4 fruit fly cellular contexts compared by ENCODE assay signal in the genomic region with DNA sequence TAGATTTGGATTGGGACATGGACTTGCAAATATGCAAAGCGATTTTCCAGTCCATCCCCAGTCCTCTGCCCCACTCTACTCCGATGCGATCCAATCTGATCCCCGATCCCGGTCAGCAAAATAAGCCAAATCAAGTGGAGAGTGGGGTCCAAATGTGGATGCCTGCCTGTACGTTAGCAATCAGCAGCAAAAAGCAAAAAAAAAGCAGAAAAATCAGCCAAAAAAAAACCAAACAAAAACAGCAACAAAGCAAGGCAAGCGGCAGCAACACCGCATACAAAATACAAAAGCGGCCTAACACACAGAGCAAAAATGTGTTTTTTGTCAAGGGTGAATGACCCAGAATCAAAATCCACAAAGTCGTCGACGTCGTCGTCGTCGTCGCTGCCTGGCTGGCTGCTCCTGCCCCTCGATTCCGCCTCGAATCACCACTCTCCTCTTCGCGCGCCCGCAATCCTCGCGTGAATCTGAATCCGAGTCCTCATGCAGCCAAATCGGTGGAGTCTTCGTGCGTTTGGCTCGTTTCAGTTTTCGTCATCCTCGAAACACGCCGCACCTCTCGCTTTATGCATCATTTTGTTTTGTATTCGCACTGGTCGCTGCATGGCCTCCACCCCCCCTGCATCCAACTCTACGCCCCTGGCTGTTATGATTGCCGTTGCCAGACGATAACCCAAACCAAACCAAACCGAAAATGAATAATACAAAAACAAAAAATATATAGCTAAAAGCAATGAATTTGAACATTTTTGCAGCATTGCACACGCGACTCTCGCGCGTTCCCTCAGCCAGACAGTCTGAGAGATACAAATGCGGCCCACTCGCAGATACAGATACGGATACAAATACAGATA.
TF ChIP-seq lines count a peak whose summit lies in the region.

No protein-coding gene starts in this region.

TF ChIP-seq in whole organism, embryonic, 481 proteins besides CTCF, POLR2A, EP300 and RAD21 (continued from another document):
- TF ChIP-seq CG8944 (GFP tag; optimal IDR thresholded peaks at IDR 0.05; lab: Kevin White, UChicago), result no peak
- TF ChIP-seq lbe (GFP tag; optimal IDR thresholded peaks at IDR 0.05; lab: Kevin White, UChicago), result peak; percentile 77
- TF ChIP-seq NC2α (GFP tag; optimal IDR thresholded peaks at IDR 0.05; lab: Kevin White, UChicago), result no peak
- peak; percentile 58 for TF ChIP-seq Drgx (GFP tag; IDR thresholded peaks at IDR 0.05; lab: Robert Waterston, UW)
- TF ChIP-seq CG4404 (GFP tag; IDR thresholded peaks at IDR 0.05; lab: Robert Waterston, UW), result no peak
- TF ChIP-seq cato (GFP tag; optimal IDR thresholded peaks at IDR 0.05; lab: Kevin White, UChicago; ENCODE audit: borderline replicate concordance), result no peak
- peak; percentile 70 for TF ChIP-seq CG15479 (GFP tag; optimal IDR thresholded peaks at IDR 0.05; lab: Kevin White, UChicago)
- no peak for TF ChIP-seq CG9876 (GFP tag; optimal IDR thresholded peaks at IDR 0.05; lab: Kevin White, UChicago)

TF ChIP-seq in whole organism, prepupa, 60 proteins besides CTCF, POLR2A, EP300 and RAD21 (continued from another document and continues in another):
- TF ChIP-seq CG3919 (GFP tag; optimal IDR thresholded peaks at IDR 0.05; lab: Kevin White, UChicago) (no peak), vri (GFP tag; optimal IDR thresholded peaks at IDR 0.05; lab: Kevin White, UChicago) (peak; percentile 92), CG11762 (GFP tag; optimal IDR thresholded peaks at IDR 0.05; lab: Kevin White, UChicago; ENCODE audit: insufficient read depth) (no peak), CG6163 (GFP tag; IDR thresholded peaks at IDR 0.05; lab: Robert Waterston, UW) (no peak; the same call in 2 of the 3 replicates), Gug (GFP tag; IDR thresholded peaks at IDR 0.05; lab: Robert Waterston, UW) (no peak), Ets21C (GFP tag; optimal IDR thresholded peaks at IDR 0.05; lab: Kevin White, UChicago) (peak; percentile 59), CG6808 (GFP tag; optimal IDR thresholded peaks at IDR 0.05; lab: Kevin White, UChicago) (no peak), spab (GFP tag; optimal IDR thresholded peaks at IDR 0.05; lab: Kevin White, UChicago) (no peak), fd59A (GFP tag; optimal IDR thresholded peaks at IDR 0.05; lab: Kevin White, UChicago) (no peak), CG34406 (GFP tag; optimal IDR thresholded peaks at IDR 0.05; lab: Kevin White, UChicago) (no peak), CG7368 (GFP tag; optimal IDR thresholded peaks at IDR 0.05; lab: Kevin White, UChicago) (no peak), CG11294 (GFP tag; IDR thresholded peaks at IDR 0.05; lab: Robert Waterston, UW) (no peak), Lpt (GFP tag; optimal IDR thresholded peaks at IDR 0.05; lab: Kevin White, UChicago) (peak; percentile 54), Hr4 (GFP tag; optimal IDR thresholded peaks at IDR 0.05; lab: Kevin White, UChicago) (no peak), dac (GFP tag; optimal IDR thresholded peaks at IDR 0.05; lab: Kevin White, UChicago) (no peak), CG4318 (GFP tag; optimal IDR thresholded peaks at IDR 0.05; lab: Kevin White, UChicago) (no peak), dsx (GFP tag; optimal IDR thresholded peaks at IDR 0.05; lab: Kevin White, UChicago; ENCODE audit: poor library complexity, severe bottlenecking) (peak; percentile 84), topi (GFP tag; optimal IDR thresholded peaks at IDR 0.05; lab: Kevin White, UChicago) (peak; percentile 41), lz (GFP tag; optimal IDR thresholded peaks at IDR 0.05; lab: Kevin White, UChicago) (peak; percentile 58), Sox14 (GFP tag; optimal IDR thresholded peaks at IDR 0.05; lab: Kevin White, UChicago) (peak; percentile 40), Ets96B (tag; optimal IDR thresholded peaks at IDR 0.05; lab: Kevin White, UChicago) (no peak), CG3032 (tag; optimal IDR thresholded peaks at IDR 0.05; lab: Kevin White, UChicago) (no peak), svp (GFP tag; lab: Kevin White, UChicago) (peak; percentile 98), cyc (GFP tag; optimal IDR thresholded peaks at IDR 0.05; lab: Kevin White, UChicago) (peak; percentile 59), esn (GFP tag; optimal IDR thresholded peaks at IDR 0.05; lab: Kevin White, UChicago) (peak; percentile 65), Hr38 (GFP tag; optimal IDR thresholded peaks at IDR 0.05; lab: Kevin White, UChicago) (no peak), CG6276 (GFP tag; optimal IDR thresholded peaks at IDR 0.05; lab: Kevin White, UChicago) (peak; percentile 87), CG1621 (tag; optimal IDR thresholded peaks at IDR 0.05; lab: Kevin White, UChicago) (no peak), CG11902 (GFP tag; optimal IDR thresholded peaks at IDR 0.05; lab: Kevin White, UChicago) (no peak), pdm3 (GFP tag; optimal IDR thresholded peaks at IDR 0.05; lab: Kevin White, UChicago) (no peak), CG31627 (GFP tag; optimal IDR thresholded peaks at IDR 0.05; lab: Kevin White, UChicago) (peak; percentile 58), eg (GFP tag; IDR thresholded peaks at IDR 0.05; lab: Robert Waterston, UW) (peak; percentile 76), ss (GFP tag; optimal IDR thresholded peaks at IDR 0.05; lab: Kevin White, UChicago) (peak in 1 of 2 experiments; percentile 5), CG15336 (GFP tag; IDR thresholded peaks at IDR 0.05; lab: Robert Waterston, UW) (peak; percentile 33; the same call in 1 of the 2 replicates), CG9139 (GFP tag; optimal IDR thresholded peaks at IDR 0.05; lab: Kevin White, UChicago) (no peak), salr (GFP tag; optimal IDR thresholded peaks at IDR 0.05; lab: Kevin White, UChicago) (peak in 1 of 2 experiments; percentile 61), fkh (GFP tag; optimal IDR thresholded peaks at IDR 0.05; lab: Kevin White, UChicago) (no peak), fd85E (GFP tag; optimal IDR thresholded peaks at IDR 0.05; lab: Kevin White, UChicago) (no peak)

TF ChIP-seq in whole organism, pupa, 21 proteins besides CTCF, POLR2A, EP300 and RAD21 (continued from another document):
- TF ChIP-seq CG10348 (GFP tag; IDR thresholded peaks at IDR 0.05; lab: Robert Waterston, UW) (0 out of 2 replicates have a peak, but pooled peaks have one; percentile 33), gl (tag; optimal IDR thresholded peaks at IDR 0.05; lab: Kevin White, UChicago) (no peak)

TF ChIP-seq in whole organism, wandering third instar larva, 38 proteins besides CTCF, POLR2A, EP300 and RAD21 (continued from another document):
- TF ChIP-seq HLH106 (tag; optimal IDR thresholded peaks at IDR 0.05; lab: Kevin White, UChicago), result peak; percentile 82
- peak; percentile 91 for TF ChIP-seq jim (GFP tag; optimal IDR thresholded peaks at IDR 0.05; lab: Kevin White, UChicago)
- no peak for TF ChIP-seq Abd-B (GFP tag; optimal IDR thresholded peaks at IDR 0.05; lab: Kevin White, UChicago)
- no peak for TF ChIP-seq GATAd (GFP tag; optimal IDR thresholded peaks at IDR 0.05; lab: Kevin White, UChicago)
- no peak for TF ChIP-seq pan (optimal IDR thresholded peaks at IDR 0.05; lab: Kevin White, UChicago)
- TF ChIP-seq ey (GFP tag; optimal IDR thresholded peaks at IDR 0.05; lab: Kevin White, UChicago), result peak; percentile 90
- no peak for TF ChIP-seq Hr78 (GFP tag; optimal IDR thresholded peaks at IDR 0.05; lab: Kevin White, UChicago)
- TF ChIP-seq Myc (optimal IDR thresholded peaks at IDR 0.05; lab: Kevin White, UChicago), result no peak
- TF ChIP-seq OdsH (GFP tag; optimal IDR thresholded peaks at IDR 0.05; lab: Kevin White, UChicago), result peak; percentile 87
- TF ChIP-seq CG9705 (GFP tag; optimal IDR thresholded peaks at IDR 0.05; lab: Kevin White, UChicago), result peak; percentile 21
- peak; percentile 87 for TF ChIP-seq fru (GFP tag; optimal IDR thresholded peaks at IDR 0.05; lab: Kevin White, UChicago)
- peak; percentile 97 for TF ChIP-seq h (GFP tag; optimal IDR thresholded peaks at IDR 0.05; lab: Kevin White, UChicago)
- TF ChIP-seq Hr83 (GFP tag; optimal IDR thresholded peaks at IDR 0.05; lab: Kevin White, UChicago; ENCODE audit: poor library complexity, severe bottlenecking), result peak; percentile 88
- peak; percentile 78 for TF ChIP-seq woc (GFP tag; optimal IDR thresholded peaks at IDR 0.05; lab: Kevin White, UChicago)
- no peak for TF ChIP-seq lola (GFP tag; optimal IDR thresholded peaks at IDR 0.05; lab: Kevin White, UChicago)
- peak; percentile 70 for TF ChIP-seq Sp1 (GFP tag; optimal IDR thresholded peaks at IDR 0.05; lab: Kevin White, UChicago)
- TF ChIP-seq foxo (GFP tag; optimal IDR thresholded peaks at IDR 0.05; lab: Kevin White, UChicago), result peak; percentile 40 to 91
- TF ChIP-seq br (GFP tag; optimal IDR thresholded peaks at IDR 0.05; lab: Kevin White, UChicago), result peak; percentile 89
